Fruit fly (Drosophila melanogaster): Measurements from ENCODE around the gene CG43342.

CG43342 gene

DNA sequence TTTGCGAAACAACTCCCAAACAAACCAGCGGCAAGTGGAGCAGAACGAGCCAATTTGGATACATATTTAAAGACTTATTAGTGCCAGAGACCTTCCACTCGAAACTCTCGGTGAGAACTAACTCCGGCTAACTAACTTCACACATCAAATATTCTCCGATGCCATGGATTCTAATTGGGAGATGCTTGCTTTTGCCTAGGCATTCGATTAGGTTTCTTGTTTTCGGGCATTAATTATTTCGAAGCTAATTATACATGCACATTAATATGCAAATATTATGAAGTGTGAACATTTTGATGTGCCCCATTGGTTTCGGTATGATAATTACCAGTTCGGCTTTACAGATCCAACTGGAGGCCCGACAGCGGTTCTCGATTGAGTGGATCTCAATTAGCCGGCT, 39.0 kb upstream of the CG43342 start, which contains the start of gene CG5386:
Gene CG5386 (minus strand): TSS at position 101 of the 400 bp plus-strand sequence.
- TF ChIP-seq fd59A (GFP tag; optimal IDR thresholded peaks at IDR 0.05) (no peak), Hr4 (GFP tag; optimal IDR thresholded peaks at IDR 0.05) (no peak), CG3032 (tag; optimal IDR thresholded peaks at IDR 0.05) (no peak), CG15336 (GFP tag; IDR thresholded peaks at IDR 0.05) (no peak), net (GFP tag; optimal IDR thresholded peaks at IDR 0.05) (no peak), salr (GFP tag; optimal IDR thresholded peaks at IDR 0.05) (no peak), svp (GFP tag) (no peak), CG10669 (GFP tag; optimal IDR thresholded peaks at IDR 0.05) (no peak), CG6163 (GFP tag; IDR thresholded peaks at IDR 0.05) (no peak), pdm3 (GFP tag; optimal IDR thresholded peaks at IDR 0.05) (no peak), dac (GFP tag; optimal IDR thresholded peaks at IDR 0.05) (no peak), Eip78C (GFP tag) (no peak), eg (GFP tag; IDR thresholded peaks at IDR 0.05) (no peak), CG8632 (GFP tag; optimal IDR thresholded peaks at IDR 0.05) (no peak), CG34406 (GFP tag; optimal IDR thresholded peaks at IDR 0.05) (no peak), CG1621 (tag; optimal IDR thresholded peaks at IDR 0.05) (no peak), Smox (GFP tag; optimal IDR thresholded peaks at IDR 0.05) (no peak), CG4318 (GFP tag; optimal IDR thresholded peaks at IDR 0.05) (no peak), CG11294 (GFP tag; IDR thresholded peaks at IDR 0.05) (no peak), CG31627 (GFP tag; optimal IDR thresholded peaks at IDR 0.05) (no peak)

DNA sequence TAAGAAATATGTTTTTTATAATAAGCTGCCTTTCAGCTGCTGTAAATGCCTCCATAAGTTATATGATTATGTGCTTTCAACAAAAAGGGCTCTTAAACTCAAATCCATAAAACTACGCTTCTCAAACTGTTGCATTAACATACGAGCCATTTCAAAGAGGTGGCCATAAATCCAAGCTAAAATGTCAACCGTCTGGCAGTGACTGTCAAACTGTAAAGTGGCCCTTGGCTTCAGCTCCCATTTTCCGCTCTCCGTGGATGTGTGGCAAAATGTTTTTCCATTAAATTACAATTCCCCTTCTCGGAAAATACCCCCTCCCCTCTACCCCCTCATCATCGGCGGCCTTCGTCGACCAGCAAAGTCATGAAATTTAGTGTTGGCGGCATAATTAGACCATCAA, 38.4 kb upstream of the CG43342 start:
- TF ChIP-seq Smox (GFP tag; optimal IDR thresholded peaks at IDR 0.05) (no peak), CG3919 (GFP tag; optimal IDR thresholded peaks at IDR 0.05) (no peak), Hr4 (GFP tag; optimal IDR thresholded peaks at IDR 0.05) (no peak)

DNA sequence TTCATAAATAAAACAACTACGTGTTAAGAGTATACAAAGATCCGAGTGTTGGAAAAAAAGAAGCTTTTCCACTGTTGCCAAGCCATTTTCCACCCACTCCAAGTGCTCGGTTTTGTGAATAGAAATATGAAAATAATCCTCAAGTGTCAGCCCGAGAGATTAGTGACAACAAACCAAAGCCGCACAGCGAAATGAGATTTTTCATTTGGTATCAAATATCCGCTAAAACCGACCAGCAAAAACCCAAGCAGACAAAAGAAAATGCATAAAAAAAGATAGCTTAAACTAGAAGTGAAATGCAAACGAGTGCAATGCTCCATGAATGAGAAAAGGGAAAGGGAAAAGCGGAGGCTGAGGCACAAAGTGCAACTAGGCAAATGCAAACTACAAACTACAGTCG, 29.7 kb upstream of the CG43342 start, which contains the start of gene rdhB:
Gene rdhB (plus strand): TSS at position 301 of the 400 bp plus-strand sequence.
- TF ChIP-seq Eip78C (GFP tag) = no peak
- no peak for TF ChIP-seq Sox102F (GFP tag; optimal IDR thresholded peaks at IDR 0.05)
- no peak for TF ChIP-seq spab (GFP tag; optimal IDR thresholded peaks at IDR 0.05)
- TF ChIP-seq CG6792 (GFP tag; optimal IDR thresholded peaks at IDR 0.05) = no peak
- TF ChIP-seq fd59A (GFP tag; optimal IDR thresholded peaks at IDR 0.05) = no peak
- no peak for TF ChIP-seq Eip75B (GFP tag; optimal IDR thresholded peaks at IDR 0.05)
- TF ChIP-seq CG6276 (GFP tag; optimal IDR thresholded peaks at IDR 0.05) = no peak
- no peak for TF ChIP-seq CG7368 (GFP tag; optimal IDR thresholded peaks at IDR 0.05)
- no peak for TF ChIP-seq CG6163 (GFP tag; IDR thresholded peaks at IDR 0.05)
- no peak for TF ChIP-seq fd85E (GFP tag; optimal IDR thresholded peaks at IDR 0.05)
- TF ChIP-seq CG8319 (GFP tag; optimal IDR thresholded peaks at IDR 0.05) = no peak
- TF ChIP-seq esn (GFP tag; optimal IDR thresholded peaks at IDR 0.05) = no peak
- TF ChIP-seq CG8632 (GFP tag; optimal IDR thresholded peaks at IDR 0.05) = no peak
- TF ChIP-seq Ets21C (GFP tag; optimal IDR thresholded peaks at IDR 0.05) = no peak
- TF ChIP-seq OdsH (GFP tag; optimal IDR thresholded peaks at IDR 0.05) = no peak
- TF ChIP-seq CG6808 (GFP tag; optimal IDR thresholded peaks at IDR 0.05) = no peak
- no peak for TF ChIP-seq CG10631 (GFP tag; optimal IDR thresholded peaks at IDR 0.05)
- no peak for TF ChIP-seq Gug (GFP tag; IDR thresholded peaks at IDR 0.05)
- no peak for TF ChIP-seq dsx (GFP tag; optimal IDR thresholded peaks at IDR 0.05; ENCODE audit: poor library complexity, severe bottlenecking)
